Worm (Caenorhabditis elegans) whole organism, late embryonic: ENCODE measurements around the gene F49E12.8.

Source experiments
- C08G9.2 ChIP-seq: sonication (generic microtip); optimal IDR thresholded peaks from 2 replicates; lab custom pipeline; 2016; ENCODE audit warnings: mild to moderate bottlenecking, missing genetic modification characterization, moderate library complexity, missing compliant biosample characterization
- C38D4.7 ChIP-seq: fragments of 200-800 bp; sonication (Bioruptor generic); optimal IDR thresholded peaks from 2 replicates; lab custom pipeline; 2018; ENCODE audit warnings: mild to moderate bottlenecking, missing genetic modification characterization, moderate library complexity, missing compliant biosample characterization
- F13H6.1 ChIP-seq: sonication (generic microtip); optimal IDR thresholded peaks from 2 replicates; lab custom pipeline; 2016; ENCODE audit warnings: missing genetic modification characterization, missing compliant biosample characterization
- T23F11.4 ChIP-seq: fragments of 200-800 bp; sonication (Bioruptor generic); optimal IDR thresholded peaks from 2 replicates; lab custom pipeline; 2018; ENCODE audit warnings: mild to moderate bottlenecking, missing genetic modification characterization, missing compliant biosample characterization
- Y22D7AL.16 ChIP-seq: sonication (generic microtip); optimal IDR thresholded peaks from 2 replicates; lab custom pipeline; 2016; ENCODE audit warnings: missing genetic modification characterization, missing compliant biosample characterization
- ceh-14 ChIP-seq: sonication (generic microtip); optimal IDR thresholded peaks from 2 replicates; lab custom pipeline; 2016; ENCODE audit warnings: missing genotype, missing genetic modification characterization, missing compliant biosample characterization
- ceh-22 ChIP-seq: sonication (generic microtip); optimal IDR thresholded peaks from 2 replicates; lab custom pipeline; 2017; ENCODE audit warnings: missing biosample characterization, missing genetic modification characterization
- ceh-24 ChIP-seq: sonication (generic microtip); optimal IDR thresholded peaks from 2 replicates; lab custom pipeline; 2016; ENCODE audit warnings: mild to moderate bottlenecking, missing genetic modification characterization, missing compliant biosample characterization
- ceh-30 ChIP-seq: fragments of 150-350 bp; optimal IDR thresholded peaks from 2 replicates; lab custom pipeline; 2014; ENCODE audit warnings: missing biosample characterization, missing genetic modification characterization
- ceh-31 ChIP-seq: sonication (generic microtip); optimal IDR thresholded peaks from 2 replicates; lab custom pipeline; 2016; ENCODE audit warnings: missing genetic modification characterization, missing compliant biosample characterization
- ceh-34 ChIP-seq: sonication (generic microtip); optimal IDR thresholded peaks from 2 replicates; lab custom pipeline; 2016; ENCODE audit warnings: mild to moderate bottlenecking, missing genetic modification characterization, missing compliant biosample characterization
- ceh-48 ChIP-seq: sonication (generic microtip); optimal IDR thresholded peaks from 2 replicates; lab custom pipeline; 2016; ENCODE audit warnings: missing genetic modification characterization, inconsistent platforms, missing compliant biosample characterization
- dve-1 ChIP-seq: sonication (generic microtip); optimal IDR thresholded peaks from 2 replicates; lab custom pipeline; 2017; ENCODE audit warnings: antibody characterized with exemption, mild to moderate bottlenecking, missing genetic modification characterization, missing compliant biosample characterization
- elt-2 ChIP-seq: sonication (generic microtip); optimal IDR thresholded peaks from 2 replicates; lab custom pipeline; 2016; ENCODE audit warnings: missing genetic modification reagents, missing genetic modification characterization, missing compliant biosample characterization
- elt-4 ChIP-seq: sonication (generic microtip); optimal IDR thresholded peaks from 2 replicates; lab custom pipeline; 2016; ENCODE audit warnings: missing genetic modification characterization, missing compliant biosample characterization
- ets-4 ChIP-seq: sonication (generic microtip); optimal IDR thresholded peaks from 2 replicates; lab custom pipeline; 2016; ENCODE audit warnings: missing genetic modification characterization, missing compliant biosample characterization
- eyg-1 ChIP-seq: sonication (generic microtip); optimal IDR thresholded peaks from 2 replicates; lab custom pipeline; 2016; ENCODE audit warnings: missing genotype, missing genetic modification characterization, missing compliant biosample characterization
- fax-1 ChIP-seq: sonication (generic microtip); optimal IDR thresholded peaks from 2 replicates; lab custom pipeline; 2016; ENCODE audit warnings: missing genotype, missing genetic modification characterization, missing compliant biosample characterization
- hlh-13 ChIP-seq: fragments of 200-800 bp; sonication (Bioruptor generic); optimal IDR thresholded peaks from 2 replicates; lab custom pipeline; 2018; ENCODE audit warnings: mild to moderate bottlenecking, missing genetic modification characterization, missing compliant biosample characterization
- hlh-30 ChIP-seq: sonication (generic microtip); optimal IDR thresholded peaks from 2 replicates; lab custom pipeline; 2017; ENCODE audit warnings: antibody characterized with exemption, missing genetic modification characterization, missing compliant biosample characterization; ENCODE audit not compliant: insufficient read depth
- hlh-6 ChIP-seq: sonication (generic microtip); optimal IDR thresholded peaks from 2 replicates; lab custom pipeline; 2016; ENCODE audit warnings: missing genotype, missing genetic modification characterization, missing compliant biosample characterization
- madf-2 ChIP-seq: sonication (generic microtip); optimal IDR thresholded peaks from 2 replicates; lab custom pipeline; 2017; ENCODE audit warnings: missing genetic modification characterization, missing compliant biosample characterization
- mec-3 ChIP-seq: sonication (generic microtip); optimal IDR thresholded peaks from 2 replicates; lab custom pipeline; 2016; ENCODE audit warnings: borderline replicate concordance, missing genetic modification characterization, missing compliant biosample characterization
- nhr-11 ChIP-seq: fragments of 150-350 bp; optimal IDR thresholded peaks from 2 replicates; lab custom pipeline; 2014; ENCODE audit warnings: missing biosample characterization, missing genetic modification characterization
- nhr-232 ChIP-seq: sonication (generic microtip); optimal IDR thresholded peaks from 2 replicates; lab custom pipeline; 2016; ENCODE audit warnings: missing genetic modification characterization, missing compliant biosample characterization
- npax-4 ChIP-seq: sonication (generic microtip); optimal IDR thresholded peaks from 2 replicates; lab custom pipeline; 2016; ENCODE audit warnings: missing genetic modification characterization, missing compliant biosample characterization
- odd-2 ChIP-seq: sonication (generic microtip); optimal IDR thresholded peaks from 2 replicates; lab custom pipeline; 2017; ENCODE audit warnings: antibody characterized with exemption, mild to moderate bottlenecking, missing genetic modification characterization, missing compliant biosample characterization
- pax-1 ChIP-seq: fragments of 150-350 bp; optimal IDR thresholded peaks from 2 replicates; lab custom pipeline; 2014; ENCODE audit warnings: missing biosample characterization, missing genetic modification characterization
- pha-2 ChIP-seq: sonication (generic microtip); optimal IDR thresholded peaks from 2 replicates; lab custom pipeline; 2017; ENCODE audit warnings: mild to moderate bottlenecking, missing genetic modification characterization, missing compliant biosample characterization
- pha-4 ChIP-seq: fragments of 150-350 bp; optimal IDR thresholded peaks from 2 replicates; lab custom pipeline; 2018; ENCODE audit warnings: missing biosample characterization, missing genetic modification reagents, missing genetic modification characterization
- sdc-2 ChIP-seq: sonication (generic microtip); optimal IDR thresholded peaks from 2 replicates; lab custom pipeline; 2016; ENCODE audit warnings: missing genotype, missing genetic modification characterization, missing compliant biosample characterization
- sox-4 ChIP-seq: sonication (generic microtip); optimal IDR thresholded peaks from 2 replicates; lab custom pipeline; 2017; ENCODE audit warnings: mild to moderate bottlenecking, missing genetic modification characterization, inconsistent platforms, missing compliant biosample characterization
- syd-9 ChIP-seq: sonication (generic microtip); optimal IDR thresholded peaks from 2 replicates; lab custom pipeline; 2016; ENCODE audit warnings: mild to moderate bottlenecking, missing genetic modification characterization, moderate library complexity, missing compliant biosample characterization
- tbx-2 ChIP-seq: sonication (generic microtip); optimal IDR thresholded peaks from 2 replicates; lab custom pipeline; 2016; ENCODE audit warnings: missing genetic modification characterization, missing compliant biosample characterization
- tbx-7 ChIP-seq: sonication (generic microtip); optimal IDR thresholded peaks from 2 replicates; lab custom pipeline; 2016; ENCODE audit warnings: missing genotype, missing genetic modification characterization, missing compliant biosample characterization
- ttx-3 ChIP-seq: sonication (generic microtip); optimal IDR thresholded peaks from 2 replicates; lab custom pipeline; 2016; ENCODE audit warnings: missing genetic modification reagents, missing genetic modification characterization, missing compliant biosample characterization
- unc-3 ChIP-seq, 2 experiments: fragments of 200-800 bp in 1 of 2; sonication (Bioruptor generic) in 1 of 2; sonication (generic microtip) in 1 of 2; conservative IDR thresholded peaks in 1 of 2; optimal IDR thresholded peaks in 1 of 2; 2 replicates each; pipeline versions ENCODE4 v1.3.6 to Lab custom; 2016 to 2022; ENCODE audit warnings: missing compliant biosample characterization in 2 of 2, missing genetic modification characterization in 2 of 2, missing genetic modification reagents in 1 of 2
- unc-55 ChIP-seq: sonication (generic microtip); optimal IDR thresholded peaks from 2 replicates; lab custom pipeline; 2017; ENCODE audit warnings: missing biosample characterization, missing genetic modification reagents, missing genetic modification characterization
- unc-86 ChIP-seq: sonication (generic microtip); optimal IDR thresholded peaks from 2 replicates; lab custom pipeline; 2016; ENCODE audit warnings: missing genetic modification characterization, missing compliant biosample characterization
- zip-5 ChIP-seq: sonication (generic microtip); optimal IDR thresholded peaks from 2 replicates; lab custom pipeline; 2016; ENCODE audit warnings: missing genetic modification characterization, missing compliant biosample characterization
- ztf-16 ChIP-seq: sonication (generic microtip); optimal IDR thresholded peaks from 2 replicates; lab custom pipeline; 2017; ENCODE audit warnings: missing genetic modification characterization, missing compliant biosample characterization

Gene F49E12.8

DNA sequence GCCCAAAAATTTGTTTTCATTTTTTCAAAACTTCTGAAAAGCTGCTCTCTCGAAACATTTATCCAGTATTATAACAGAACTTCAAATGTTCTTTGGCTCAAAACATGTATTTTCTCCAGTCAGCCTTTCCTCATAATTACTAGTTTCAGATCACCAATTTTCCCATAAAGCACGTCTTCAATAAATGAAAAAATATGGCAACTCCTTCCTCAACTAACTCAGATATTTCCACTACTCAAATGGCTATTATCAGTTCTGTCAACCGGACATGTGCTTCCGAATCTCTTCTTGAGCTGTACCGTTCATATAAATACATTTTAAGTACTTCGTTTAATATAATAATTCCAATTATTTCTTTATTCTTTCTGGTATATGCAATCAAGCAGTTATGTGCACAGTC is 13.4 kb upstream of the F49E12.8 start, which contains the start of gene sra-13:
TSS of gene sra-13 (plus strand) at position 195 of the 400 bp plus-strand sequence.
- TF ChIP-seq F13H6.1 (tag; lab: Kevin White, UChicago) (no peak), ceh-34 (tag; lab: Kevin White, UChicago) (no peak), ceh-14 (tag; lab: Kevin White, UChicago) (no peak), npax-4 (no peak), pax-1 (tag; lab: Kevin White, UChicago) (no peak), elt-4 (no peak), fax-1 (no peak), sdc-2 (tag; lab: Kevin White, UChicago) (no peak), tbx-7 (tag; lab: Kevin White, UChicago) (no peak), pha-4 (tag; lab: Kevin White, UChicago) (no peak), C38D4.7 (GFP tag; lab: Kevin White, UChicago) (no peak)

DNA sequence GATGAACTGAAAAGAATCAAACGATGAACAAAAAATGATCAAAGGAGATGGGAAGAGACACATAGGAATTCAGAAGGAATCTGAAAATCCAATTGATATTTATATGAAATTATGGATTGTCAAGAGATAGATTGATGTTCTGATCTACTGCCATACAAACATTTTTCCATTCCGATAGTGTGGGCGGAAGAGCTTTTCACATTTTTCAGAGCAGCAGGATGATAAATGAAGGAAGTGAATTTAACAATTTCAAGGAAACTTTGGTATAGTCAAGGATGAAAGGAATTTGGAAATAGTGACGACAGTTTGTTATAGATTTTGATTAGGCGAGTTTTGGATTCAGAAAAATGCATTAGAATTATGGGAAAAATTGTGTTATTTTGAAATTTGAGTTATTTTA is 11.2 kb upstream of the F49E12.8 start, which contains the start of gene ubc-24:
TSS of gene ubc-24 (plus strand) at position 301 of the 400 bp plus-strand sequence.
- no peak for TF ChIP-seq unc-3 (GFP tag; conservative IDR thresholded peaks at IDR 0.05; lab: Robert Waterston, UW)
- TF ChIP-seq unc-3 (tag; optimal IDR thresholded peaks at IDR 0.05; lab: Kevin White, UChicago): no peak
- no peak for TF ChIP-seq pax-1 (tag; lab: Kevin White, UChicago)
- no peak for TF ChIP-seq odd-2
- no peak for TF ChIP-seq ceh-24
- no peak for TF ChIP-seq ceh-48 (tag; lab: Kevin White, UChicago)
- no peak for TF ChIP-seq nhr-232 (tag; lab: Kevin White, UChicago)
- TF ChIP-seq ceh-31: no peak
- TF ChIP-seq ets-4 (tag; lab: Kevin White, UChicago): no peak
- no peak for TF ChIP-seq ceh-30 (tag; lab: Kevin White, UChicago)
- no peak for TF ChIP-seq madf-2 (tag; lab: Kevin White, UChicago)
- TF ChIP-seq elt-2 (tag; lab: Kevin White, UChicago): no peak
- TF ChIP-seq C08G9.2 (tag; lab: Kevin White, UChicago): no peak
- TF ChIP-seq hlh-13 (GFP tag; lab: Kevin White, UChicago): no peak
- TF ChIP-seq Y22D7AL.16 (tag; lab: Kevin White, UChicago): no peak
- no peak for TF ChIP-seq hlh-6
- no peak for TF ChIP-seq unc-86 (tag; lab: Kevin White, UChicago)
- no peak for TF ChIP-seq tbx-7 (tag; lab: Kevin White, UChicago)
- no peak for TF ChIP-seq syd-9 (tag; lab: Kevin White, UChicago)
- TF ChIP-seq ztf-16 (tag; lab: Kevin White, UChicago): no peak

DNA sequence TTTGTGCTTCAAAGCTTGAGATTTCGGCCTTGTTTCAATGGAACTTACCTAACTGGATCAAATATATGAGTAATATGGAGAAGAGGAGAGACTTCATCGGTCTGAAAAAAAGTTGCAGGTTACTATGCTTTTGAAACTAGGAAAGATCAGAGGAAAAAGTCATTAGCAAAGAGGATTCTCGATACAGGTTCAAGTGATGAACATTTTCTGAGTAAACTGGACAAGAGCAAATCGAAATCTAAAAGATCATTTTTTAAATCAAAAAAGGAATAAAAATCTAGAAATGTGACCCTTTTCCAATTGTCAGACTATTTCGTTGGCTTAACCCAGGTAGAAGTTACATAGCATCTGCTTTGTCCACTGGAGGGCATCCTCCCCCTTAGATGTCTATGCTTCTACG is 10.6 kb upstream of the F49E12.8 start, which contains the start of gene skpo-1:
TSS of gene skpo-1 (minus strand) at position 101 of the 400 bp plus-strand sequence.
- TF ChIP-seq pax-1 (tag; lab: Kevin White, UChicago): no peak
- TF ChIP-seq unc-55 (GFP tag; lab: Kevin White, UChicago): no peak
- TF ChIP-seq ceh-24: no peak
- no peak for TF ChIP-seq sdc-2 (tag; lab: Kevin White, UChicago)
- no peak for TF ChIP-seq ceh-22 (tag; lab: Kevin White, UChicago)
- no peak for TF ChIP-seq eyg-1
- no peak for TF ChIP-seq dve-1 (tag; lab: Kevin White, UChicago)
- no peak for TF ChIP-seq ttx-3
- no peak for TF ChIP-seq T23F11.4
- TF ChIP-seq zip-5 (tag; lab: Kevin White, UChicago): no peak
- no peak for TF ChIP-seq ceh-30 (tag; lab: Kevin White, UChicago)
- TF ChIP-seq pha-4 (tag; lab: Kevin White, UChicago): no peak
- no peak for TF ChIP-seq Y22D7AL.16 (tag; lab: Kevin White, UChicago)
- no peak for TF ChIP-seq tbx-2
- TF ChIP-seq mec-3 (tag; lab: Kevin White, UChicago): no peak
- TF ChIP-seq pha-2 (tag; lab: Kevin White, UChicago): no peak
- TF ChIP-seq ztf-16 (tag; lab: Kevin White, UChicago): no peak
- TF ChIP-seq sox-4 (tag; lab: Kevin White, UChicago): no peak
- no peak for TF ChIP-seq hlh-30 (tag; lab: Kevin White, UChicago)
- TF ChIP-seq nhr-11: no peak
- TF ChIP-seq, all 69 proteins: peak for 0
